Worm (Caenorhabditis elegans): ENCODE measurements around the gene C39F7.5.

DNA sequence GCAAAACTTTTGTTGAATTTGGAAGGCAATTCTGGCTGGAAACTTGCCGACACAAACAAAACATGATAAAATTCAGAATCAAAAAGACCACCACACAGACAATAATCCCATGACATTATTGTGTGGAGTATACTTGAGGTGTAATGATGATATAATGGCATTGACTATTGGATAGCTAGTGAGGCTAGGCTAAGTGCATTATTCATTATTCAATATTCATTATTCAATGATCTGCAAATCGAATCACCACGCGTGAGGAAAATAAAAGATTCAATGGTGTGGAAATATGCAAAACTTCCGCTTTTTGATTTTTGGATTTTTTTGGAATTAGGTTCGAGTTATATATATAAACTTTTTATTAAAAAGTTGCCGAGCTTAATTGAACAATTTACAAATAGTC, 41.0 kb upstream of the C39F7.5 start:
- TF ChIP-seq ref-2 (tag; optimal IDR thresholded peaks at IDR 0.05) (no peak), ceh-30 (tag; optimal IDR thresholded peaks at IDR 0.05) (no peak), syd-9 (tag; optimal IDR thresholded peaks at IDR 0.05) (no peak), nhr-11 (tag; optimal IDR thresholded peaks at IDR 0.05) (no peak), nfya-1 (tag; optimal IDR thresholded peaks at IDR 0.05) (no peak), ama-1 (optimal IDR thresholded peaks at IDR 0.05) (no peak), unc-3 (GFP tag; conservative IDR thresholded peaks at IDR 0.05) (no peak), unc-3 (tag; optimal IDR thresholded peaks at IDR 0.05) (no peak), T23F11.4 (GFP tag; optimal IDR thresholded peaks at IDR 0.05) (no peak), ceh-24 (tag; optimal IDR thresholded peaks at IDR 0.05) (no peak), K02D7.2 (tag; optimal IDR thresholded peaks at IDR 0.05) (no peak)

Data from whole organism, late embryonic.